Fruit fly (Drosophila melanogaster) whole organism, embryonic: ENCODE measurements around the gene Ltn1.
A peak's percentile ranks its signal among the peaks of the same experiment; 100 is the strongest.

Experiments used
- Ada2b ChIP-seq: fragments of 200-800 bp; sonication (Bioruptor generic); IDR thresholded peaks from 2 replicates; pipeline ENCODE4 v1.3.6; 2022; ENCODE audit warnings: missing biosample characterization, missing genetic modification characterization
- Antp ChIP-seq: fragments of 200-800 bp; sonication (Bioruptor generic); optimal IDR thresholded peaks from 3 replicates; lab custom pipeline; 2016; ENCODE audit warnings: missing biosample characterization, missing genetic modification characterization
- B-H1 ChIP-seq: fragments of 200-800 bp; sonication (Bioruptor generic); IDR thresholded peaks from 3 replicates; pipeline ENCODE4 v1.3.6; 2022; ENCODE audit warnings: missing biosample characterization, missing genetic modification characterization
- C15 ChIP-seq: fragments of 200-800 bp; sonication (Bioruptor generic); IDR thresholded peaks from 3 replicates; pipeline ENCODE4 v1.3.6; 2022; ENCODE audit warnings: missing biosample characterization, missing genetic modification characterization
- CG10209 ChIP-seq: fragments of 200-800 bp; sonication (Bioruptor generic); optimal IDR thresholded peaks from 3 replicates; lab custom pipeline; 2017; ENCODE audit warnings: missing biosample characterization, mild to moderate bottlenecking, missing genetic modification characterization, missing genetic modification reagents
- CG10366 ChIP-seq: fragments of 200-800 bp; sonication (Bioruptor generic); IDR thresholded peaks from 2 replicates; pipeline ENCODE4 v1.3.6; 2022; ENCODE audit warnings: missing biosample characterization, missing genetic modification characterization
- CG10543 ChIP-seq: fragments of 200-800 bp; sonication (Bioruptor generic); optimal IDR thresholded peaks from 3 replicates; lab custom pipeline; 2017; ENCODE audit warnings: missing biosample characterization, mild to moderate bottlenecking, missing genetic modification characterization, moderate library complexity
- CG11085 ChIP-seq: fragments of 200-800 bp; sonication (Bioruptor generic); IDR thresholded peaks from 2 replicates; pipeline ENCODE4 v1.3.6; 2022; ENCODE audit warnings: missing biosample characterization, missing genetic modification characterization
- CG11247 ChIP-seq: fragments of 200-800 bp; sonication (Bioruptor generic); IDR thresholded peaks from 2 replicates; pipeline ENCODE4 v1.3.6; 2022; ENCODE audit warnings: missing biosample characterization, missing genetic modification characterization
- CG11560 ChIP-seq: fragments of 200-800 bp; sonication (Bioruptor generic); IDR thresholded peaks from 3 replicates; pipeline ENCODE4 v1.3.6; 2022; ENCODE audit warnings: missing biosample characterization, missing genetic modification characterization
- CG11695 ChIP-seq: fragments of 200-800 bp; sonication (Bioruptor generic); IDR thresholded peaks from 3 replicates; pipeline ENCODE4 v1.3.6; 2022; ENCODE audit warnings: missing biosample characterization, missing genetic modification characterization
- CG11696 ChIP-seq: fragments of 200-800 bp; sonication (Bioruptor generic); IDR thresholded peaks from 2 replicates; pipeline ENCODE4 v1.3.6; 2022; ENCODE audit warnings: missing biosample characterization, missing genetic modification characterization
- CG12071 ChIP-seq: fragments of 200-800 bp; sonication (Bioruptor generic); optimal IDR thresholded peaks from 3 replicates; lab custom pipeline; 2018; ENCODE audit warnings: missing biosample characterization, mild to moderate bottlenecking, missing genetic modification characterization
- CG1233 ChIP-seq: fragments of 200-800 bp; sonication (Bioruptor generic); optimal IDR thresholded peaks from 4 replicates; lab custom pipeline; 2018; ENCODE audit warnings: missing biosample characterization, mild to moderate bottlenecking, missing genetic modification characterization
- CG12659 ChIP-seq: fragments of 200-800 bp; sonication (Bioruptor generic); optimal IDR thresholded peaks from 3 replicates; lab custom pipeline; 2017; ENCODE audit warnings: mild to moderate bottlenecking, missing biosample characterization, missing genetic modification reagents, missing genetic modification characterization
- CG13287 ChIP-seq: fragments of 200-800 bp; sonication (Bioruptor generic); IDR thresholded peaks from 2 replicates; pipeline ENCODE4 v1.3.6; 2022; ENCODE audit warnings: missing biosample characterization, missing genetic modification characterization; ENCODE audit not compliant: partially characterized antibody
- CG15514 ChIP-seq: fragments of 200-800 bp; sonication (Bioruptor generic); optimal IDR thresholded peaks from 3 replicates; lab custom pipeline; 2017; ENCODE audit warnings: missing biosample characterization, missing genetic modification characterization, mild to moderate bottlenecking, moderate library complexity, missing genetic modification reagents
- CG15696 ChIP-seq: fragments of 200-800 bp; sonication (Bioruptor generic); optimal IDR thresholded peaks from 2 replicates; lab custom pipeline; 2019; ENCODE audit warnings: missing biosample characterization, mild to moderate bottlenecking, missing genetic modification characterization, moderate library complexity
- CG16779 ChIP-seq: fragments of 200-800 bp; sonication (Bioruptor generic); IDR thresholded peaks from 2 replicates; pipeline ENCODE4 v1.3.6; 2022; ENCODE audit warnings: missing biosample characterization, missing genetic modification characterization
- CG17912 ChIP-seq: fragments of 200-800 bp; sonication (Bioruptor generic); optimal IDR thresholded peaks from 2 replicates; lab custom pipeline; 2018; ENCODE audit warnings: missing biosample characterization, mild to moderate bottlenecking, missing genetic modification characterization
- CG18764 ChIP-seq: fragments of 200-800 bp; sonication (Bioruptor generic); optimal IDR thresholded peaks from 3 replicates; lab custom pipeline; 2016; ENCODE audit warnings: missing biosample characterization, missing genetic modification characterization
- CG2120 ChIP-seq: fragments of 200-800 bp; sonication (Bioruptor generic); optimal IDR thresholded peaks from 3 replicates; lab custom pipeline; 2016; ENCODE audit warnings: missing biosample characterization, missing genetic modification characterization
- CG32772 ChIP-seq: fragments of 200-800 bp; sonication (Bioruptor generic); IDR thresholded peaks from 2 replicates; pipeline ENCODE4 v1.3.6; 2022; ENCODE audit warnings: missing biosample characterization, missing genetic modification characterization
- CG4854 ChIP-seq: fragments of 200-800 bp; sonication (Bioruptor generic); optimal IDR thresholded peaks from 2 replicates; lab custom pipeline; 2016; ENCODE audit warnings: missing biosample characterization, missing genetic modification characterization, inconsistent platforms
- CG6791 ChIP-seq: fragments of 200-800 bp; sonication (Bioruptor generic); IDR thresholded peaks from 3 replicates; pipeline ENCODE4 v1.3.6; 2022; ENCODE audit warnings: missing biosample characterization, missing genetic modification characterization; ENCODE audit not compliant: partially characterized antibody
- CG7372 ChIP-seq: fragments of 200-800 bp; sonication (Bioruptor generic); IDR thresholded peaks from 2 replicates; pipeline ENCODE4 v1.3.6; 2022; ENCODE audit warnings: missing biosample characterization, missing genetic modification characterization
- CG9817 ChIP-seq: fragments of 200-800 bp; sonication (Bioruptor generic); optimal IDR thresholded peaks from 2 replicates; lab custom pipeline; 2018; ENCODE audit warnings: missing biosample characterization, mild to moderate bottlenecking, missing genetic modification characterization, moderate library complexity
- CG9932 ChIP-seq: fragments of 200-800 bp; sonication (Bioruptor generic); IDR thresholded peaks from 2 replicates; pipeline ENCODE4 v1.3.6; 2022; ENCODE audit warnings: missing biosample characterization, missing genetic modification characterization
- Deaf1 ChIP-seq: fragments of 200-800 bp; optimal IDR thresholded peaks from 3 replicates; lab custom pipeline; 2019; ENCODE audit warnings: missing biosample characterization, mild to moderate bottlenecking, missing genetic modification characterization, moderate library complexity
- Ets65A ChIP-seq: fragments of 200-800 bp; sonication (Bioruptor generic); peaks from one replicate; lab custom pipeline; 2016; ENCODE audit warnings: missing biosample characterization, missing genetic modification characterization
- Fer1 ChIP-seq: fragments of 200-800 bp; sonication (Bioruptor generic); optimal IDR thresholded peaks from 2 replicates; lab custom pipeline; 2017; ENCODE audit warnings: missing biosample characterization, mild to moderate bottlenecking, missing genetic modification characterization
- HLH54F ChIP-seq: fragments of 200-800 bp; sonication (Bioruptor generic); optimal IDR thresholded peaks from 3 replicates; lab custom pipeline; 2016; ENCODE audit warnings: missing biosample characterization, missing genetic modification characterization
- Hr51 ChIP-seq, 2 experiments: fragments of 200-800 bp; sonication (Bioruptor generic); optimal IDR thresholded peaks; 2 replicates in 1 of 2; 3 replicates in 1 of 2; lab custom pipeline; 2016 to 2018; ENCODE audit warnings: missing biosample characterization in 2 of 2, missing genetic modification characterization in 2 of 2, mild to moderate bottlenecking in 1 of 2, moderate library complexity in 1 of 2
- Kr ChIP-seq: fragments of 200-800 bp; sonication (Bioruptor generic); optimal IDR thresholded peaks from 2 replicates; lab custom pipeline; 2017; ENCODE audit warnings: missing biosample characterization, mild to moderate bottlenecking, missing genetic modification characterization
- Med ChIP-seq: fragments of 200-800 bp; sonication (Bioruptor generic); peaks from one replicate; lab custom pipeline; 2016; ENCODE audit warnings: missing biosample characterization, missing genetic modification characterization, mild to moderate bottlenecking, inconsistent platforms, moderate library complexity
- Nf-YC ChIP-seq: fragments of 200-800 bp; optimal IDR thresholded peaks from 3 replicates; lab custom pipeline; 2019; ENCODE audit warnings: missing biosample characterization, mild to moderate bottlenecking, missing genetic modification characterization, moderate library complexity
- Oli ChIP-seq: fragments of 200-800 bp; sonication (Bioruptor generic); optimal IDR thresholded peaks from 2 replicates; lab custom pipeline; 2018; ENCODE audit warnings: missing biosample characterization, mild to moderate bottlenecking, missing genetic modification characterization, moderate library complexity
- Opbp ChIP-seq: fragments of 200-800 bp; sonication (Bioruptor generic); IDR thresholded peaks from 3 replicates; pipeline ENCODE4 v1.3.6; 2022; ENCODE audit warnings: missing biosample characterization, missing genetic modification characterization; ENCODE audit not compliant: partially characterized antibody
- Sox102F ChIP-seq: fragments of 200-800 bp; sonication (Bioruptor generic); optimal IDR thresholded peaks from 2 replicates; lab custom pipeline; 2018; ENCODE audit warnings: missing biosample characterization, mild to moderate bottlenecking, missing genetic modification characterization, moderate library complexity
- chinmo ChIP-seq: fragments of 200-800 bp; sonication (Bioruptor generic); IDR thresholded peaks from 4 replicates; pipeline ENCODE4 v1.3.6; 2022; ENCODE audit warnings: missing biosample characterization, missing genetic modification characterization; ENCODE audit not compliant: partially characterized antibody
- chm ChIP-seq: fragments of 200-800 bp; sonication (Bioruptor generic); IDR thresholded peaks from 2 replicates; pipeline ENCODE4 v1.3.6; 2022; ENCODE audit warnings: missing biosample characterization, missing genetic modification characterization
- corto ChIP-seq: fragments of 200-800 bp; sonication (Bioruptor generic); optimal IDR thresholded peaks from 2 replicates; lab custom pipeline; 2016; ENCODE audit warnings: missing biosample characterization, mild to moderate bottlenecking, missing genetic modification characterization, moderate library complexity
- dan ChIP-seq: fragments of 200-800 bp; sonication (Bioruptor generic); IDR thresholded peaks from 2 replicates; pipeline ENCODE4 v1.3.6; 2022; ENCODE audit warnings: missing biosample characterization, missing genetic modification characterization
- lab ChIP-seq: fragments of 200-800 bp; sonication (Bioruptor generic); optimal IDR thresholded peaks from 3 replicates; lab custom pipeline; 2017; ENCODE audit warnings: missing biosample characterization, missing genetic modification characterization, mild to moderate bottlenecking, moderate library complexity, missing genetic modification reagents
- lilli ChIP-seq: fragments of 200-800 bp; sonication (Bioruptor generic); optimal IDR thresholded peaks from 3 replicates; lab custom pipeline; 2016; ENCODE audit warnings: missing biosample characterization, missing genetic modification characterization
- row ChIP-seq: fragments of 200-800 bp; sonication (Bioruptor generic); IDR thresholded peaks from 3 replicates; pipeline ENCODE4 v1.3.6; 2022; ENCODE audit warnings: missing biosample characterization, missing genetic modification characterization
- seq ChIP-seq: fragments of 200-800 bp; sonication (Bioruptor generic); IDR thresholded peaks from 2 replicates; pipeline ENCODE4 v1.3.6; 2022; ENCODE audit warnings: missing biosample characterization, missing genetic modification characterization
- sisA ChIP-seq: fragments of 200-800 bp; sonication (Bioruptor generic); IDR thresholded peaks from 2 replicates; pipeline ENCODE4 v1.3.6; 2022; ENCODE audit warnings: missing biosample characterization, missing genetic modification characterization
- slp2 ChIP-seq: fragments of 200-800 bp; sonication (Bioruptor generic); optimal IDR thresholded peaks from 2 replicates; lab custom pipeline; 2016; ENCODE audit warnings: missing biosample characterization, missing genetic modification characterization
- tna ChIP-seq: fragments of 200-800 bp; sonication (Bioruptor generic); IDR thresholded peaks from 2 replicates; pipeline ENCODE4 v1.3.6; 2022; ENCODE audit warnings: missing biosample characterization, missing genetic modification characterization; ENCODE audit not compliant: partially characterized antibody
- unpg ChIP-seq: fragments of 200-800 bp; sonication (Bioruptor generic); optimal IDR thresholded peaks from 3 replicates; lab custom pipeline; 2018; ENCODE audit warnings: missing biosample characterization, mild to moderate bottlenecking, missing genetic modification characterization, moderate library complexity

Ltn1 gene

DNA sequence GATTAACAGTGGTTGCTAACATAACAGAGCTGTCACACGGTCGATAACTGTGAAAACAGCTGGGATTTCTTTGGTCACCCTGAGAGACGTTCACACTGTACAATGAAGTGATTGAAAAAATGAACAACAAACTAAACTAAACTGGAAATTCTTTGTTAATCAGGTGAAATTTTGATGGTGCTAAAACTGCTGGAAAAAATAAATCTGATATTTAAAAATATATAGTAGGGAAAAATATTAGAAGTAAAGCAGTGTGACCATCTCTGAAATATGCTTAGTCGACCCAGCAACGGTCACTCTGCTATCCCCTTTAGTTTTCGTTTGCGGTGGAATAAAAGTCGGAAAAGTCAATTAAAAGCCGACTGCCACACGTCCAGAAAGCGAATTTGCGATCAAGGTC, 33.9 kb upstream of the Ltn1 start, which contains the start of the genes CG9231 and CG9330 (continued):
- no peak for TF ChIP-seq CG11085
- TF ChIP-seq Oli, result no peak
- TF ChIP-seq CG2120 (GFP tag; lab: Kevin White, UChicago), result peak; percentile 52
- TF ChIP-seq CG1233, result no peak
- TF ChIP-seq CG10209 (GFP tag; lab: Kevin White, UChicago), result no peak
- no peak for TF ChIP-seq CG17912 (GFP tag; lab: Kevin White, UChicago)
- no peak for TF ChIP-seq CG11247
- no peak for TF ChIP-seq Antp (GFP tag; lab: Kevin White, UChicago)
- no peak for TF ChIP-seq B-H1 (GFP tag; lab: Robert Waterston, UW)
- TF ChIP-seq lab, result no peak
- peak; percentile 22 for TF ChIP-seq CG10543 (GFP tag; lab: Kevin White, UChicago)
- TF ChIP-seq slp2 (GFP tag; lab: Kevin White, UChicago), result no peak
- TF ChIP-seq Hr51 (GFP tag; optimal IDR thresholded peaks at IDR 0.05; lab: Kevin White, UChicago), result peak; percentile 11 to 38
- TF ChIP-seq CG6791 (GFP tag; lab: Robert Waterston, UW), result no peak
- TF ChIP-seq unpg (GFP tag; lab: Kevin White, UChicago), result peak; percentile 15
- TF ChIP-seq CG15696 (tag; lab: Kevin White, UChicago), result no peak
- TF ChIP-seq CG18764, result peak; percentile 19
- TF ChIP-seq Ada2b (GFP tag; lab: Robert Waterston, UW), result 0 out of 2 replicates have a peak, but pooled peaks have one; percentile 9
- no peak for TF ChIP-seq CG32772
- peak; percentile 84 for TF ChIP-seq CG12659
- no peak for TF ChIP-seq CG7372
- TF ChIP-seq corto (GFP tag; lab: Kevin White, UChicago), result no peak
- peak; percentile 10 for TF ChIP-seq Fer1 (GFP tag; lab: Kevin White, UChicago)
- TF ChIP-seq CG11695 (GFP tag; lab: Robert Waterston, UW), result no peak
- TF ChIP-seq HLH54F, result no peak
- TF ChIP-seq CG12071, result no peak
- TF ChIP-seq CG9817 (tag; lab: Kevin White, UChicago), result no peak
- TF ChIP-seq CG10366 (GFP tag; lab: Robert Waterston, UW), result no peak
- peak; percentile 38 for TF ChIP-seq Nf-YC
- TF ChIP-seq dan (GFP tag; lab: Robert Waterston, UW), result no peak
- no peak for TF ChIP-seq CG16779 (GFP tag; lab: Robert Waterston, UW)
- TF ChIP-seq lilli, result peak; percentile 58
- peak; percentile 31 for TF ChIP-seq CG4854 (GFP tag; lab: Kevin White, UChicago)
- TF ChIP-seq, all 482 proteins: peak for 131

DNA sequence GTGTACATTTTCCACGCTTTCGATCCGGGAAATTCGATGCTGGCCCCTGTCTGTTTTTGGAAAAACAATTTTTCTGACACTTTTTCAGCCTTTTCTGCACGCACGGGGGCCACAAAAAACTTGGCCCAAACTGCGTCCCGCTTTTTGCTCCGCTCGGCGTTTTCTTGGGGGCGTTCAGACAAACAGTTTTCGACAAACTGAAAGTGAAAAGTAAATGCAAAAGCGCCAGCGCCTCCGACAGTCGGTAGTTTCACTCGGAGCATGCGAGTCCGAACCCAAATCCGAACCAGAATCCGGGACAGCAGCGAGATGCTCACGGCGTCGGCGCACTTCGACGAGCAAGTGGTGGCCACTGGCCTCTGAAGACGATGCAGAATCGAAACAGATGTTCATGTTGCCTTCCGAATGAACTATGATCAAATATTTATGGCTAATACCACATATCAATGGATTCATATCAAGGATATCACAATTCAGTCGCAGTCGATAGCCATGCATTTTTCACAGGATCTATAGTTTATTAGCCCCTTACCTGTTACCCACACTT, 32.4 kb upstream of the Ltn1 start, which contains the start of gene Shal:
Gene Shal (minus strand): TSS at position 200 of the 547 bp plus-strand sequence.
- 0 out of 3 replicates have a peak, but pooled peaks have one; percentile 20 for TF ChIP-seq Opbp (GFP tag; lab: Robert Waterston, UW)
- peak; percentile 90 for TF ChIP-seq Ets65A (GFP tag; lab: Kevin White, UChicago)
- no peak for TF ChIP-seq sisA (GFP tag; lab: Robert Waterston, UW)
- TF ChIP-seq Deaf1, result peak; percentile 93
- no peak for TF ChIP-seq corto (GFP tag; lab: Kevin White, UChicago)
- 0 out of 2 replicates have a peak, but pooled peaks have one; percentile 6 for TF ChIP-seq seq (GFP tag; lab: Robert Waterston, UW)
- TF ChIP-seq tna (GFP tag; lab: Robert Waterston, UW), result 0 out of 2 replicates have a peak, but pooled peaks have one; percentile 8
- peak; percentile 74 for TF ChIP-seq Med
- TF ChIP-seq Sox102F (GFP tag; lab: Kevin White, UChicago), result no peak
- TF ChIP-seq CG13287 (GFP tag; lab: Robert Waterston, UW), result no peak
- TF ChIP-seq CG11560, result no peak
- TF ChIP-seq row (GFP tag; lab: Robert Waterston, UW), result peak; percentile 8; the same call in 1 of the 3 replicates
- TF ChIP-seq chm (GFP tag; lab: Robert Waterston, UW), result peak; percentile 56; the same call in 1 of the 2 replicates
- peak; percentile 93 for TF ChIP-seq CG15514 (GFP tag; lab: Kevin White, UChicago)
- peak; percentile 26; the same call in 1 of the 2 replicates for TF ChIP-seq CG16779 (GFP tag; lab: Robert Waterston, UW)
- 0 out of 4 replicates have a peak, but pooled peaks have one; percentile 16 for TF ChIP-seq chinmo
- TF ChIP-seq CG11696 (GFP tag; lab: Robert Waterston, UW), result no peak
- TF ChIP-seq CG9932 (GFP tag; lab: Robert Waterston, UW), result peak; percentile 21; the same call in 1 of the 2 replicates
- no peak for TF ChIP-seq Kr (GFP tag; lab: Kevin White, UChicago)
- 0 out of 3 replicates have a peak, but pooled peaks have one; percentile 19 for TF ChIP-seq C15
